Worm (Caenorhabditis elegans) whole organism, L4 larva: ENCODE measurements around the gene fkb-1.
A peak's percentile ranks its signal among the peaks of the same experiment; 100 is the strongest.

Experiments
- D1046.2 ChIP-seq: fragments of 200-800 bp; sonication (Bioruptor generic); IDR thresholded peaks from 2 replicates; pipeline ENCODE4 v1.3.6; 2022; ENCODE audit warnings: missing genetic modification characterization, missing compliant biosample characterization
- R02D3.7 ChIP-seq: fragments of 150-350 bp; sonication (generic microtip); optimal IDR thresholded peaks from 3 replicates; lab custom pipeline; 2014; ENCODE audit warnings: missing biosample characterization, missing genetic modification characterization
- T26A8.4 ChIP-seq: fragments of 200-800 bp; sonication (Bioruptor generic); IDR thresholded peaks from 2 replicates; pipeline ENCODE4 v1.3.6; 2022; ENCODE audit warnings: missing genetic modification characterization, missing compliant biosample characterization
- aha-1 ChIP-seq: fragments of 150-350 bp; peaks from one replicate; lab custom pipeline; 2014; ENCODE audit warnings: missing biosample characterization, missing genetic modification characterization
- arid-1 ChIP-seq: fragments of 200-800 bp; sonication (Bioruptor generic); conservative IDR thresholded peaks from 2 replicates; pipeline ENCODE4 v1.3.6; 2022; ENCODE audit warnings: missing genetic modification reagents, missing genetic modification characterization, missing compliant biosample characterization
- ceh-28 ChIP-seq: fragments of 150-350 bp; optimal IDR thresholded peaks from 2 replicates; lab custom pipeline; 2014; ENCODE audit warnings: missing biosample characterization, missing genetic modification reagents, missing genetic modification characterization
- ceh-32 ChIP-seq: sonication (generic microtip); optimal IDR thresholded peaks from 2 replicates; lab custom pipeline; 2016; ENCODE audit warnings: mild to moderate bottlenecking, missing genetic modification characterization, missing compliant biosample characterization; ENCODE audit not compliant: poor library complexity
- ceh-44 ChIP-seq: fragments of 200-800 bp; sonication (Bioruptor generic); IDR thresholded peaks from 2 replicates; pipeline ENCODE4 v1.3.6; 2022; ENCODE audit warnings: missing genetic modification reagents, missing genetic modification characterization, missing compliant biosample characterization
- ces-1 ChIP-seq: fragments of 150-350 bp; sonication (generic microtip); optimal IDR thresholded peaks from 4 replicates; lab custom pipeline; 2014; ENCODE audit warnings: missing biosample characterization, missing genetic modification reagents, missing genetic modification characterization
- daf-16 ChIP-seq, 3 experiments: sonication (generic microtip); optimal IDR thresholded peaks; 2 replicates each; lab custom pipeline; 2016 to 2017; ENCODE audit warnings: missing genetic modification characterization in 3 of 3, missing genetic modification reagents in 3 of 3, mild to moderate bottlenecking in 2 of 3, missing compliant biosample characterization in 2 of 3, missing biosample characterization in 1 of 3, moderate library complexity in 1 of 3
- dmd-6 ChIP-seq: fragments of 200-800 bp; sonication (Bioruptor generic); IDR thresholded peaks from 2 replicates; pipeline ENCODE4 v1.3.6; 2022; ENCODE audit warnings: missing genetic modification reagents, missing genetic modification characterization, missing compliant biosample characterization
- dve-1 ChIP-seq: sonication (generic microtip); optimal IDR thresholded peaks from 2 replicates; lab custom pipeline; 2017; ENCODE audit warnings: antibody characterized with exemption, mild to moderate bottlenecking, missing genetic modification characterization, missing compliant biosample characterization; ENCODE audit not compliant: insufficient read depth
- hlh-11 ChIP-seq: fragments of 200-800 bp; sonication (Bioruptor generic); optimal IDR thresholded peaks from 2 replicates; lab custom pipeline; 2018; ENCODE audit warnings: mild to moderate bottlenecking, missing genetic modification characterization, missing compliant biosample characterization
- hlh-30 ChIP-seq: sonication (generic microtip); optimal IDR thresholded peaks from 2 replicates; lab custom pipeline; 2017; ENCODE audit warnings: antibody characterized with exemption, mild to moderate bottlenecking, missing genetic modification characterization, missing compliant biosample characterization; ENCODE audit not compliant: insufficient read depth
- lin-38 ChIP-seq: fragments of 200-800 bp; sonication (Bioruptor generic); IDR thresholded peaks from 2 replicates; pipeline ENCODE4 v1.3.6; 2022; ENCODE audit warnings: missing genetic modification reagents, missing genetic modification characterization, missing compliant biosample characterization
- mep-1 ChIP-seq: fragments of 150-350 bp; sonication (generic microtip); optimal IDR thresholded peaks from 3 replicates; lab custom pipeline; 2014; ENCODE audit warnings: missing biosample characterization, missing genetic modification characterization
- nhr-10 ChIP-seq: fragments of 150-350 bp; optimal IDR thresholded peaks from 2 replicates; lab custom pipeline; 2014; ENCODE audit warnings: missing biosample characterization, missing genetic modification characterization
- nhr-111 ChIP-seq: fragments of 200-800 bp; sonication (Bioruptor generic); optimal IDR thresholded peaks from 2 replicates; lab custom pipeline; 2018; ENCODE audit warnings: mild to moderate bottlenecking, missing genetic modification characterization, missing compliant biosample characterization
- nhr-28 ChIP-seq: fragments of 150-350 bp; optimal IDR thresholded peaks from 2 replicates; lab custom pipeline; 2014; ENCODE audit warnings: missing biosample characterization, missing genetic modification characterization
- nhr-41 ChIP-seq: fragments of 200-800 bp; sonication (Bioruptor generic); IDR thresholded peaks from 2 replicates; pipeline ENCODE4 v1.3.6; 2022; ENCODE audit warnings: missing genetic modification reagents, missing genetic modification characterization, missing compliant biosample characterization
- nhr-48 ChIP-seq: sonication (generic microtip); optimal IDR thresholded peaks from 2 replicates; lab custom pipeline; 2016; ENCODE audit warnings: mild to moderate bottlenecking, missing genetic modification characterization, missing compliant biosample characterization
- nhr-77 ChIP-seq: fragments of 150-350 bp; optimal IDR thresholded peaks from 2 replicates; lab custom pipeline; 2014; ENCODE audit warnings: missing biosample characterization, missing genetic modification characterization
- pha-4 ChIP-seq, 2 experiments: fragments of 150-350 bp in 1 of 2; fragments of 200-800 bp in 1 of 2; sonication (Bioruptor generic) in 1 of 2; IDR thresholded peaks in 1 of 2; optimal IDR thresholded peaks in 1 of 2; 2 replicates each; pipeline versions ENCODE4 v1.3.6 to Lab custom; 2014 to 2022; ENCODE audit warnings: missing genetic modification characterization in 2 of 2, missing genetic modification reagents in 2 of 2, missing biosample characterization in 1 of 2, missing compliant biosample characterization in 1 of 2
- pqm-1 ChIP-seq: sonication (generic microtip); optimal IDR thresholded peaks from 2 replicates; lab custom pipeline; 2017; ENCODE audit warnings: missing biosample characterization, missing genetic modification characterization
- skn-1 ChIP-seq: fragments of 150-350 bp; optimal IDR thresholded peaks from 2 replicates; lab custom pipeline; 2014; ENCODE audit warnings: missing biosample characterization, missing genetic modification characterization
- unc-62 ChIP-seq, 3 experiments: fragments of 150-350 bp in 1 of 3; sonication (generic microtip); optimal IDR thresholded peaks in 2 of 3; peaks in 1 of 3; 1 replicate in 1 of 3; 2 replicates in 2 of 3; lab custom pipeline; 2014 to 2017; ENCODE audit warnings: missing biosample characterization in 3 of 3, missing genetic modification characterization in 3 of 3, missing genetic modification reagents in 3 of 3, missing genotype in 1 of 3
- zfp-2 ChIP-seq: sonication (generic microtip); optimal IDR thresholded peaks from 2 replicates; lab custom pipeline; 2016; ENCODE audit warnings: mild to moderate bottlenecking, missing genetic modification characterization, missing compliant biosample characterization
- zip-11 ChIP-seq: fragments of 200-800 bp; sonication (Bioruptor generic); IDR thresholded peaks from 2 replicates; pipeline ENCODE4 v1.3.6; 2022; ENCODE audit warnings: missing genetic modification characterization, missing compliant biosample characterization
- ztf-7 ChIP-seq: fragments of 150-350 bp; optimal IDR thresholded peaks from 2 replicates; lab custom pipeline; 2014; ENCODE audit warnings: missing biosample characterization, missing genetic modification characterization

The fkb-1 gene

DNA sequence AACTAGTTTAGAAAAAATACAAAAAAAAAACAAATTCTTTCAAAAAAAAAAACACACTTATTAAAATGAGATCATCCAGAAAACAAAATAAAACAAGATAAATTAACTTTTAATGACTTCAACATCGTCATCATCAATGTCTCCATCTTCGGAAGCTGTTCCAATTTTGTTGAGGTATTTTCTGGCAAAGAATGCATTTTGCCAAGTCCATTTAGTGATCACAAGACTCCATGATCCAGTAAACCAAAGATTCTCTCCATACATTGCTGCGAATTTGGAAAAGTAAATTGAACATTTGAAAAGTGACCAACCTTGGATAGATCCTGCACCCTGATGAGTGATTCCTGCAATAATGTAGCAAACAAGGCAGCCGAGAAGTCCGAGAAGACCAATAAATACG, 6.3 kb upstream of the fkb-1 start:
- TF ChIP-seq D1046.2 (GFP tag; lab: Robert Waterston, UW) (no peak), unc-62 (GFP tag; optimal IDR thresholded peaks at IDR 0.05 in 1 of 2; lab: Kevin White, UChicago) (peak in 1 of 2 experiments; percentile 52), unc-62 (tag; optimal IDR thresholded peaks at IDR 0.05; lab: Kevin White, UChicago) (no peak), aha-1 (peak; percentile 61)

DNA sequence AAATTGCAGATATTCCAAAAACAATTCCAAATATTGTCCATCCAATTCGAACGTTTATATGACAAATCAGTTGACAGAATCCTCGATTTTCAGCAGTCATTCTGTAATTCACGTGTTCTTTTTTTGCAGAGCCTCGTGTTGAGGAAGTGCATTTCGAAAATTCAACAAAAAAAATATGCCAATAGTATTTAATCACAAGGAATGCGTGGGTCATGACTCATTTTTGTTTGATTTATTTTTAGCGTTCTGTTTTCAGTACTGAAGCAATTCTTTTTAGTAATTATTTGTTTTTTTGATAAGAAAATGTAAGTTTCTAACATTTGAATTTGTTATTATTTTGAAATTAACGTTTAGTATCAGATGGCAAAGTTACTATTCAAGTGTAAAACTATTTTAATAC, 5.5 kb upstream of the fkb-1 start, which contains the start of gene hrg-4:
Gene hrg-4 (minus strand): TSS at position 101 of the 400 bp plus-strand sequence.
- TF ChIP-seq hlh-30 (peak; percentile 26), unc-62 (GFP tag; optimal IDR thresholded peaks at IDR 0.05 in 1 of 2; lab: Kevin White, UChicago) (peak in 1 of 2 experiments; percentile 75), unc-62 (tag; optimal IDR thresholded peaks at IDR 0.05; lab: Kevin White, UChicago) (no peak), zfp-2 (tag; lab: Kevin White, UChicago) (no peak)
- TF ChIP-seq, all 104 proteins: peak for 2

DNA sequence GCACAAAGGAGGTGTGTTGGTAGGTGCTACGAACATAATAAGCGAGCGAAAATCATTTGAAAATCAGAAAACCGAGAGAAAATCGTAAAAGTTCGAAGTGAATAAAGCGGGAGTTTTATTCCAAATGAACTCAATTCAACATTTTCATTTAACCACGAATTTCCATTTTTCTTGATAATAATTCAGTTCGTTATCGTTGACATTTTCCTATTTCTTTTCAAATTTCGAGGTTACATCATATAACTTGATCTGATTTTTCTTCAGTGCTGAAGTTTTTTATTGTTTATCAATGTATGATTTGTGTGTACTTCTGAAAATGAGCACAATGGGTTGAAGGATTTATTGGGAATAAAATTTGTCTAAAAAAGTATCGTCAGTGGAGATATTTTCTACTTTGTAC, 4.7 kb upstream of the fkb-1 start:
- peak; percentile 57 for TF ChIP-seq pqm-1 (tag; lab: Kevin White, UChicago)
- TF ChIP-seq nhr-28 (tag; lab: Kevin White, UChicago) = peak; percentile 46
- TF ChIP-seq ceh-32 (tag; lab: Kevin White, UChicago) = no peak
- no peak for TF ChIP-seq zip-11 (GFP tag; lab: Robert Waterston, UW)
- TF ChIP-seq ztf-7 = peak; percentile 94
- TF ChIP-seq mep-1 (tag; lab: Kevin White, UChicago) = peak; percentile 50
- TF ChIP-seq aha-1 = peak; percentile 66
- TF ChIP-seq skn-1 (tag; lab: Kevin White, UChicago) = no peak
- TF ChIP-seq ceh-28 (tag; lab: Kevin White, UChicago) = no peak
- peak; percentile 3 for TF ChIP-seq nhr-48 (tag; lab: Kevin White, UChicago)
- peak; percentile 24 for TF ChIP-seq hlh-11 (tag; lab: Kevin White, UChicago)
- TF ChIP-seq daf-16 (GFP tag; optimal IDR thresholded peaks at IDR 0.05; lab: Kevin White, UChicago) = no peak
- peak; percentile 71 for TF ChIP-seq daf-16 (tag; optimal IDR thresholded peaks at IDR 0.05; lab: Kevin White, UChicago)
- peak; percentile 42 for TF ChIP-seq dve-1 (tag; lab: Kevin White, UChicago)
- peak; percentile 68 for TF ChIP-seq dmd-6 (GFP tag; lab: Robert Waterston, UW)

DNA sequence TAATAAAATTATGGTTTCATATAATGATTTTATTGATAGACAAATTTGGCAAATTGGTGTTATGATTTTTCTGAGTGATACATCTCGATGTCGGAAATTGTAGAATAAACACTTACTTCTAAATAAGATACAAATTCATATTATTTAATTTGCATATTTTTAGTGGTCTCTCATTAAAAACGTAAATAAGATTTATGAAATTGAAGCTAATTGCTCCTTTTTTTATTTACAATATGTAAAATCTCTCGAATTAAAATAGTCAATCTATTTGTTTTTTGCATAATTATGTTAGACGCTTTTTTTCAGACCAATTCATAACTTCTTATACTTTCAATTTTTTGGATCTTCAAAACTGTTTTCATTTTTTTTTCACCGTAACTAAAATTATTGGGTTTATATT, 4.1 kb upstream of the fkb-1 start, which contains the start of gene hrg-6:
Gene hrg-6 (plus strand): TSS at position 301 of the 400 bp plus-strand sequence.
- no peak for TF ChIP-seq zip-11 (GFP tag; lab: Robert Waterston, UW)
- peak in 1 of 2 experiments; percentile 26 for TF ChIP-seq unc-62 (GFP tag; optimal IDR thresholded peaks at IDR 0.05 in 1 of 2; lab: Kevin White, UChicago)
- TF ChIP-seq unc-62 (tag; optimal IDR thresholded peaks at IDR 0.05; lab: Kevin White, UChicago) = no peak
- TF ChIP-seq ceh-28 (tag; lab: Kevin White, UChicago) = no peak

DNA sequence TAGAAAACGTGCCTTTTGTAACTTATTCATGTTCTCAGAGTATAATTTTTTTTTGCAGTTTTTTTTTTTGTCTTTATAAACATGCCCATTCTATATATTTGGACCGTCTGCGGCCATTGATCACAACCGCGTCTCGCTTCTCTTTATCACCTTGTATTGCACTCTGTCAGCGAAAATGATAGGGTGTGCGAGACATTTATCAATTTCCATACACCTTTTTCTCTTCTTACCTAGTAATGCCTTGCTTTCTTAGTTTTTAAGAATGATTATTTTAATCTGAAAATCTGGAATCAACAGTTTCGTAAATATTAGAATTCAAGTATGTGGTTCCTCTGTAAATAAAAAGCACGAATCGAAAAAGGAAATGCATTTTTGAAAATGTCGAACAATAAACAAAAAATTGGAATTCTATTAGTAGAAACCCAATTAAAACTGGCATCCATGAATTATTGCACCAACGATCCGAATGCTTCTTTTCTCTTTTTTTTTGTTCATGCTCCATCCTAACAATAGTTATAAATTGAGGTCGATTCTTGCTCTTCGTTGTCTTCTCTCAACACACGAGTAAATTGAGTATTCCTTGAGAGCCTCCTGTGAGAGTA, 837 bp downstream of the fkb-1 start:
- TF ChIP-seq nhr-10 (tag; lab: Kevin White, UChicago) = no peak
- no peak for TF ChIP-seq daf-16 (GFP tag; optimal IDR thresholded peaks at IDR 0.05; lab: Kevin White, UChicago)
- TF ChIP-seq daf-16 (tag; optimal IDR thresholded peaks at IDR 0.05; lab: Kevin White, UChicago) = peak; percentile 74
- TF ChIP-seq nhr-77 (tag; lab: Kevin White, UChicago) = peak; percentile 52
- TF ChIP-seq hlh-11 (tag; lab: Kevin White, UChicago) = peak; percentile 22
- TF ChIP-seq hlh-30 = no peak
- peak; percentile 11 for TF ChIP-seq ces-1 (GFP tag; lab: Kevin White, UChicago)
- peak; percentile 39; the same call in 1 of the 2 replicates for TF ChIP-seq pha-4 (GFP tag; IDR thresholded peaks at IDR 0.05; lab: Robert Waterston, UW)
- TF ChIP-seq pha-4 (tag; optimal IDR thresholded peaks at IDR 0.05; lab: Kevin White, UChicago) = no peak
- TF ChIP-seq lin-38 (GFP tag; lab: Robert Waterston, UW) = peak; percentile 14
- TF ChIP-seq aha-1 = peak; percentile 30
- TF ChIP-seq zip-11 (GFP tag; lab: Robert Waterston, UW) = no peak
- TF ChIP-seq nhr-41 (GFP tag; lab: Robert Waterston, UW) = 0 out of 2 replicates have a peak, but pooled peaks have one; percentile 27
- TF ChIP-seq dve-1 (tag; lab: Kevin White, UChicago) = peak; percentile 50
- no peak for TF ChIP-seq ceh-32 (tag; lab: Kevin White, UChicago)
- peak; percentile 51 for TF ChIP-seq nhr-28 (tag; lab: Kevin White, UChicago)
- no peak for TF ChIP-seq R02D3.7
- TF ChIP-seq ceh-44 = no peak
- no peak for TF ChIP-seq nhr-111 (GFP tag; lab: Kevin White, UChicago)
- no peak for TF ChIP-seq skn-1 (tag; lab: Kevin White, UChicago)
- TF ChIP-seq T26A8.4 (GFP tag; lab: Robert Waterston, UW) = 0 out of 2 replicates have a peak, but pooled peaks have one; percentile 33
- peak; percentile 32; the same call in 1 of the 2 replicates for TF ChIP-seq dmd-6 (GFP tag; lab: Robert Waterston, UW)
- 0 out of 2 replicates have a peak, but pooled peaks have one; percentile 18 for TF ChIP-seq arid-1 (GFP tag; lab: Robert Waterston, UW)
- TF ChIP-seq pqm-1 (tag; lab: Kevin White, UChicago) = peak; percentile 38
